Worm (Caenorhabditis elegans): ENCODE results near the gene cox-6C.

cox-6C gene

ce11 chrIV:121607-122006 lies 4.9 kb upstream of the cox-6C start, which contains the start of gene tut-1:
TSS of gene tut-1 (minus strand) at chrIV:121707.
- no peak for TF ChIP-seq aly-1 (tag; optimal IDR thresholded peaks at IDR 0.05)
- TF ChIP-seq pes-1 (GFP tag; IDR thresholded peaks at IDR 0.05), result no peak
- no peak for TF ChIP-seq tra-4 (tag; optimal IDR thresholded peaks at IDR 0.05)
- no peak for TF ChIP-seq flt-1 (GFP tag; IDR thresholded peaks at IDR 0.05)
- TF ChIP-seq tbx-37 (GFP tag; conservative IDR thresholded peaks at IDR 0.05), result no peak
- TF ChIP-seq B0310.2 (tag; optimal IDR thresholded peaks at IDR 0.05), result no peak
- no peak for TF ChIP-seq ets-7 (tag; optimal IDR thresholded peaks at IDR 0.05)
- no peak for TF ChIP-seq sea-1 (GFP tag; conservative IDR thresholded peaks at IDR 0.05)
- no peak for TF ChIP-seq scrt-1 (GFP tag; IDR thresholded peaks at IDR 0.05)
- no peak for TF ChIP-seq tbx-11 (GFP tag; IDR thresholded peaks at IDR 0.05)
- TF ChIP-seq F13C5.2 (tag; optimal IDR thresholded peaks at IDR 0.05), result no peak
- no peak for TF ChIP-seq hmbx-1 (tag; optimal IDR thresholded peaks at IDR 0.05)
- TF ChIP-seq hmg-4 (GFP tag; optimal IDR thresholded peaks at IDR 0.05), result no peak
- TF ChIP-seq ceh-36 (tag; optimal IDR thresholded peaks at IDR 0.05), result no peak
- no peak for TF ChIP-seq ama-1 (optimal IDR thresholded peaks at IDR 0.05)
- no peak for TF ChIP-seq ceh-13 (GFP tag; optimal IDR thresholded peaks at IDR 0.05)
- TF ChIP-seq hnd-1 (tag; optimal IDR thresholded peaks at IDR 0.05), result no peak

ce11 chrIV:128525-128924 lies 2.0 kb downstream of the cox-6C start:
- TF ChIP-seq F13C5.2 (tag; optimal IDR thresholded peaks at IDR 0.05) (no peak), hmbx-1 (tag; optimal IDR thresholded peaks at IDR 0.05) (no peak), tbx-11 (GFP tag; IDR thresholded peaks at IDR 0.05) (0 out of 2 replicates have a peak, but pooled peaks have one; percentile 6), B0310.2 (tag; optimal IDR thresholded peaks at IDR 0.05) (peak; percentile 49), flt-1 (GFP tag; IDR thresholded peaks at IDR 0.05) (no peak), hmg-4 (GFP tag; optimal IDR thresholded peaks at IDR 0.05) (peak; percentile 46), ama-1 (optimal IDR thresholded peaks at IDR 0.05) (no peak)

- TF ChIP-seq hnd-1 (tag; optimal IDR thresholded peaks at IDR 0.05) (no peak), tbx-37 (GFP tag; conservative IDR thresholded peaks at IDR 0.05) (no peak), sea-1 (GFP tag; conservative IDR thresholded peaks at IDR 0.05) (no peak), scrt-1 (GFP tag; IDR thresholded peaks at IDR 0.05) (no peak), flt-1 (GFP tag; IDR thresholded peaks at IDR 0.05) (no peak), tra-4 (tag; optimal IDR thresholded peaks at IDR 0.05) (no peak), B0310.2 (tag; optimal IDR thresholded peaks at IDR 0.05) (no peak), aly-1 (tag; optimal IDR thresholded peaks at IDR 0.05) (no peak), pes-1 (GFP tag; IDR thresholded peaks at IDR 0.05) (no peak), ceh-36 (tag; optimal IDR thresholded peaks at IDR 0.05) (no peak), ceh-13 (GFP tag; optimal IDR thresholded peaks at IDR 0.05) (no peak), F13C5.2 (tag; optimal IDR thresholded peaks at IDR 0.05) (no peak), hmg-4 (GFP tag; optimal IDR thresholded peaks at IDR 0.05) (no peak), hmbx-1 (tag; optimal IDR thresholded peaks at IDR 0.05) (no peak), ama-1 (optimal IDR thresholded peaks at IDR 0.05) (no peak)
Measured at ce11 chrIV:130150-130549, 3.6 kb downstream of the cox-6C start.

- TF ChIP-seq ama-1 (optimal IDR thresholded peaks at IDR 0.05), result no peak
- TF ChIP-seq ceh-36 (tag; optimal IDR thresholded peaks at IDR 0.05), result no peak
- TF ChIP-seq scrt-1 (GFP tag; IDR thresholded peaks at IDR 0.05), result no peak
- TF ChIP-seq hnd-1 (tag; optimal IDR thresholded peaks at IDR 0.05), result no peak
- no peak for TF ChIP-seq hmbx-1 (tag; optimal IDR thresholded peaks at IDR 0.05)
- TF ChIP-seq pes-1 (GFP tag; IDR thresholded peaks at IDR 0.05), result no peak
- no peak for TF ChIP-seq flt-1 (GFP tag; IDR thresholded peaks at IDR 0.05)
- no peak for TF ChIP-seq sea-1 (GFP tag; conservative IDR thresholded peaks at IDR 0.05)
- no peak for TF ChIP-seq F13C5.2 (tag; optimal IDR thresholded peaks at IDR 0.05)
- TF ChIP-seq B0310.2 (tag; optimal IDR thresholded peaks at IDR 0.05), result no peak
- TF ChIP-seq tra-4 (tag; optimal IDR thresholded peaks at IDR 0.05), result no peak
Measured at ce11 chrIV:132095-132494, 5.6 kb downstream of the cox-6C start, which contains the start of gene daf-1. TSS of gene daf-1 (plus strand) at chrIV:132416.

- TF ChIP-seq tbx-37 (GFP tag; conservative IDR thresholded peaks at IDR 0.05) (no peak), aly-1 (tag; optimal IDR thresholded peaks at IDR 0.05) (no peak), scrt-1 (GFP tag; IDR thresholded peaks at IDR 0.05) (no peak), tbx-11 (GFP tag; IDR thresholded peaks at IDR 0.05) (no peak), F13C5.2 (tag; optimal IDR thresholded peaks at IDR 0.05) (no peak), tra-4 (tag; optimal IDR thresholded peaks at IDR 0.05) (no peak), hnd-1 (tag; optimal IDR thresholded peaks at IDR 0.05) (no peak), flt-1 (GFP tag; IDR thresholded peaks at IDR 0.05) (no peak), ceh-36 (tag; optimal IDR thresholded peaks at IDR 0.05) (no peak), pes-1 (GFP tag; IDR thresholded peaks at IDR 0.05) (no peak), sea-1 (GFP tag; conservative IDR thresholded peaks at IDR 0.05) (no peak), hmg-4 (GFP tag; optimal IDR thresholded peaks at IDR 0.05) (no peak), B0310.2 (tag; optimal IDR thresholded peaks at IDR 0.05) (no peak)
Measured at ce11 chrIV:133968-134367, 7.4 kb downstream of the cox-6C start.

- no peak for TF ChIP-seq ceh-36 (tag; optimal IDR thresholded peaks at IDR 0.05)
- no peak for TF ChIP-seq ama-1 (optimal IDR thresholded peaks at IDR 0.05)
- TF ChIP-seq tbx-11 (GFP tag; IDR thresholded peaks at IDR 0.05), result no peak
- no peak for TF ChIP-seq hmg-4 (GFP tag; optimal IDR thresholded peaks at IDR 0.05)
- no peak for TF ChIP-seq flt-1 (GFP tag; IDR thresholded peaks at IDR 0.05)
- TF ChIP-seq hmbx-1 (tag; optimal IDR thresholded peaks at IDR 0.05), result no peak
Measured at ce11 chrIV:139652-140051, 13.1 kb downstream of the cox-6C start.

- TF ChIP-seq ama-1 (optimal IDR thresholded peaks at IDR 0.05), result no peak
- TF ChIP-seq F13C5.2 (tag; optimal IDR thresholded peaks at IDR 0.05), result no peak
- TF ChIP-seq tbx-37 (GFP tag; conservative IDR thresholded peaks at IDR 0.05), result no peak
- TF ChIP-seq hnd-1 (tag; optimal IDR thresholded peaks at IDR 0.05), result no peak
- TF ChIP-seq tra-4 (tag; optimal IDR thresholded peaks at IDR 0.05), result no peak
Measured at ce11 chrIV:141022-141421, 14.5 kb downstream of the cox-6C start.

- TF ChIP-seq B0310.2 (tag; optimal IDR thresholded peaks at IDR 0.05), result peak; percentile 93
- peak; percentile 88 for TF ChIP-seq tra-4 (tag; optimal IDR thresholded peaks at IDR 0.05)
- TF ChIP-seq ceh-36 (tag; optimal IDR thresholded peaks at IDR 0.05), result peak; percentile 96
- TF ChIP-seq hmg-4 (GFP tag; optimal IDR thresholded peaks at IDR 0.05), result peak; percentile 99
- TF ChIP-seq aly-1 (tag; optimal IDR thresholded peaks at IDR 0.05), result peak; percentile 91
- TF ChIP-seq pes-1 (GFP tag; IDR thresholded peaks at IDR 0.05), result peak; percentile 98
- TF ChIP-seq hmbx-1 (tag; optimal IDR thresholded peaks at IDR 0.05), result peak; percentile 87
- peak; percentile 79 for TF ChIP-seq ets-7 (tag; optimal IDR thresholded peaks at IDR 0.05)
- peak; percentile 53 for TF ChIP-seq ama-1 (optimal IDR thresholded peaks at IDR 0.05)
- peak; percentile 84 for TF ChIP-seq hnd-1 (tag; optimal IDR thresholded peaks at IDR 0.05)
- TF ChIP-seq tbx-11 (GFP tag; IDR thresholded peaks at IDR 0.05), result peak; percentile 97
- peak; percentile 97 for TF ChIP-seq F13C5.2 (tag; optimal IDR thresholded peaks at IDR 0.05)
- TF ChIP-seq tbx-37 (GFP tag; conservative IDR thresholded peaks at IDR 0.05), result peak; percentile 95
- peak; percentile 98 for TF ChIP-seq flt-1 (GFP tag; IDR thresholded peaks at IDR 0.05)
- TF ChIP-seq scrt-1 (GFP tag; IDR thresholded peaks at IDR 0.05), result peak; percentile 99
- peak; percentile 96 for TF ChIP-seq sea-1 (GFP tag; conservative IDR thresholded peaks at IDR 0.05)
- peak; percentile 96 for TF ChIP-seq ceh-13 (GFP tag; optimal IDR thresholded peaks at IDR 0.05)
Measured at ce11 chrIV:143807-144371, 17.4 kb downstream of the cox-6C start.

Data from whole organism, early embryonic.